Fruit fly (Drosophila melanogaster) whole organism, embryonic: ENCODE results near the gene CG11951.
A peak's percentile ranks its signal among the peaks of the same experiment; 100 is the strongest.

ENCODE experiments used
- ATbp ChIP-seq: fragments of 200-800 bp; sonication (Bioruptor generic); optimal IDR thresholded peaks from 2 replicates; lab custom pipeline; 2017; ENCODE audit warnings: missing biosample characterization, mild to moderate bottlenecking, missing genetic modification characterization, missing genetic modification reagents
- Blimp-1 ChIP-seq: fragments of 200-800 bp; sonication (Bioruptor generic); optimal IDR thresholded peaks from 3 replicates; lab custom pipeline; 2018; ENCODE audit warnings: missing biosample characterization, missing genetic modification characterization, mild to moderate bottlenecking, moderate library complexity, missing genetic modification reagents
- CG10979 ChIP-seq: fragments of 200-800 bp; sonication (Bioruptor generic); optimal IDR thresholded peaks from 2 replicates; lab custom pipeline; 2018; ENCODE audit warnings: missing biosample characterization, mild to moderate bottlenecking, missing genetic modification characterization, moderate library complexity
- CG12155 ChIP-seq: fragments of 200-800 bp; sonication (Bioruptor generic); optimal IDR thresholded peaks from 3 replicates; lab custom pipeline; 2016; ENCODE audit warnings: missing biosample characterization, missing genetic modification characterization
- CG15601 ChIP-seq: fragments of 200-800 bp; sonication (Bioruptor generic); optimal IDR thresholded peaks from 3 replicates; lab custom pipeline; 2019; ENCODE audit warnings: missing biosample characterization, mild to moderate bottlenecking, missing genetic modification characterization, moderate library complexity
- CG1603 ChIP-seq: fragments of 200-800 bp; sonication (Bioruptor generic); optimal IDR thresholded peaks from 2 replicates; lab custom pipeline; 2019; ENCODE audit warnings: missing biosample characterization, mild to moderate bottlenecking, missing genetic modification characterization, moderate library complexity
- CG18262 ChIP-seq: fragments of 200-800 bp; optimal IDR thresholded peaks from 3 replicates; lab custom pipeline; 2019; ENCODE audit warnings: missing biosample characterization, mild to moderate bottlenecking, missing genetic modification characterization, moderate library complexity
- CG18764 ChIP-seq: fragments of 200-800 bp; sonication (Bioruptor generic); optimal IDR thresholded peaks from 3 replicates; lab custom pipeline; 2016; ENCODE audit warnings: missing biosample characterization, missing genetic modification characterization
- CG33557 ChIP-seq: fragments of 200-800 bp; sonication (Bioruptor generic); optimal IDR thresholded peaks from 2 replicates; lab custom pipeline; 2019; ENCODE audit warnings: missing biosample characterization, mild to moderate bottlenecking, missing genetic modification characterization, moderate library complexity
- CG42726 ChIP-seq: fragments of 200-800 bp; sonication (Bioruptor generic); IDR thresholded peaks from 2 replicates; pipeline ENCODE4 v1.3.6; 2022; ENCODE audit warnings: missing biosample characterization, missing genetic modification characterization; ENCODE audit not compliant: partially characterized antibody
- CG4707 ChIP-seq: fragments of 200-800 bp; sonication (Bioruptor generic); optimal IDR thresholded peaks from 2 replicates; lab custom pipeline; 2018; ENCODE audit warnings: missing biosample characterization, mild to moderate bottlenecking, missing genetic modification characterization, moderate library complexity
- CG8478 ChIP-seq: fragments of >200 bp; optimal IDR thresholded peaks from 2 replicates; lab custom pipeline; 2018
- CG9817 ChIP-seq: fragments of 200-800 bp; sonication (Bioruptor generic); optimal IDR thresholded peaks from 2 replicates; lab custom pipeline; 2018; ENCODE audit warnings: missing biosample characterization, mild to moderate bottlenecking, missing genetic modification characterization, moderate library complexity
- D19A ChIP-seq: fragments of 200-800 bp; optimal IDR thresholded peaks from 3 replicates; lab custom pipeline; 2019; ENCODE audit warnings: missing biosample characterization, mild to moderate bottlenecking, missing genetic modification characterization, moderate library complexity
- D19B ChIP-seq: fragments of 200-800 bp; sonication (Bioruptor generic); optimal IDR thresholded peaks from 2 replicates; lab custom pipeline; 2017; ENCODE audit warnings: missing biosample characterization, mild to moderate bottlenecking, missing genetic modification characterization
- Dip2 ChIP-seq: fragments of 200-800 bp; sonication (Bioruptor generic); IDR thresholded peaks from 2 replicates; pipeline ENCODE4 v1.3.6; 2022; ENCODE audit warnings: missing biosample characterization, missing genetic modification characterization
- Drgx ChIP-seq: fragments of 200-800 bp; sonication (Bioruptor generic); IDR thresholded peaks from 2 replicates; pipeline ENCODE4 v1.3.6; 2022; ENCODE audit warnings: missing biosample characterization, missing genetic modification characterization
- GATAe ChIP-seq: fragments of 200-800 bp; sonication (Bioruptor generic); conservative IDR thresholded peaks from 2 replicates; pipeline ENCODE4 v1.3.6; 2022; ENCODE audit warnings: missing biosample characterization, missing genetic modification characterization
- Gug ChIP-seq: fragments of 200-800 bp; sonication (Bioruptor generic); IDR thresholded peaks from 4 replicates; pipeline ENCODE4 v1.3.6; 2022; ENCODE audit warnings: missing biosample characterization, missing genetic modification characterization
- Hr39 ChIP-seq: fragments of >200 bp; optimal IDR thresholded peaks from 2 replicates; lab custom pipeline; 2017
- NC2α ChIP-seq: fragments of 200-800 bp; sonication (Bioruptor generic); optimal IDR thresholded peaks from 2 replicates; lab custom pipeline; 2016; ENCODE audit warnings: missing biosample characterization, missing genetic modification characterization
- Side ChIP-seq: fragments of 200-800 bp; sonication (Bioruptor generic); optimal IDR thresholded peaks from 2 replicates; lab custom pipeline; 2016; ENCODE audit warnings: missing biosample characterization, missing genetic modification characterization
- Sox100B ChIP-seq: fragments of 200-800 bp; sonication (Bioruptor generic); optimal IDR thresholded peaks from 3 replicates; lab custom pipeline; 2018; ENCODE audit warnings: missing biosample characterization, mild to moderate bottlenecking, missing genetic modification characterization
- Sry-δ ChIP-seq: fragments of 200-800 bp; sonication (Bioruptor generic); optimal IDR thresholded peaks from 2 replicates; lab custom pipeline; 2016; ENCODE audit warnings: missing biosample characterization, missing genetic modification characterization
- Stat92E ChIP-seq, 3 experiments: fragments of >200 bp in 2 of 3; fragments of 200-800 bp in 1 of 3; sonication (Bioruptor generic) in 1 of 3; optimal IDR thresholded peaks; 2 replicates each; lab custom pipeline; 2017 to 2019; ENCODE audit warnings: missing biosample characterization in 3 of 3, missing genetic modification characterization in 3 of 3, mild to moderate bottlenecking in 1 of 3, moderate library complexity in 1 of 3
- TFAM ChIP-seq: fragments of 200-800 bp; sonication (Bioruptor generic); optimal IDR thresholded peaks from 2 replicates; lab custom pipeline; 2017; ENCODE audit warnings: missing biosample characterization, missing genetic modification characterization, inconsistent platforms
- bsh ChIP-seq, 2 experiments: fragments of 200-800 bp; sonication (Bioruptor generic); optimal IDR thresholded peaks; 2 replicates each; lab custom pipeline; 2017 to 2018; ENCODE audit warnings: mild to moderate bottlenecking in 2 of 2, missing biosample characterization in 2 of 2, missing genetic modification characterization in 2 of 2, moderate library complexity in 1 of 2
- cato ChIP-seq: fragments of 200-800 bp; sonication (Bioruptor generic); optimal IDR thresholded peaks from 2 replicates; lab custom pipeline; 2016; ENCODE audit warnings: missing biosample characterization, missing genetic modification characterization, borderline replicate concordance
- da ChIP-seq: fragments of 200-800 bp; sonication (Bioruptor generic); optimal IDR thresholded peaks from 2 replicates; lab custom pipeline; 2016; ENCODE audit warnings: missing biosample characterization, missing genetic modification characterization
- dan ChIP-seq: fragments of 200-800 bp; sonication (Bioruptor generic); IDR thresholded peaks from 2 replicates; pipeline ENCODE4 v1.3.6; 2022; ENCODE audit warnings: missing biosample characterization, missing genetic modification characterization
- dmrt11E ChIP-seq: fragments of 200-800 bp; sonication (Bioruptor generic); optimal IDR thresholded peaks from 3 replicates; lab custom pipeline; 2018; ENCODE audit warnings: missing biosample characterization, mild to moderate bottlenecking, missing genetic modification characterization, moderate library complexity
- ems ChIP-seq: fragments of 200-800 bp; sonication (Bioruptor generic); optimal IDR thresholded peaks from 3 replicates; lab custom pipeline; 2016; ENCODE audit warnings: missing biosample characterization, missing genetic modification characterization
- eve ChIP-seq, 2 experiments: fragments of >200 bp; optimal IDR thresholded peaks; 2 replicates each; lab custom pipeline; 2017; ENCODE audit warnings: missing biosample characterization in 2 of 2, missing genetic modification characterization in 2 of 2
- fu2 ChIP-seq: fragments of 200-800 bp; sonication (Bioruptor generic); optimal IDR thresholded peaks from 2 replicates; lab custom pipeline; 2016; ENCODE audit warnings: missing biosample characterization, missing genetic modification characterization
- gce ChIP-seq: fragments of 200-800 bp; sonication (Bioruptor generic); IDR thresholded peaks from 3 replicates; pipeline ENCODE4 v1.3.6; 2022; ENCODE audit warnings: missing biosample characterization, missing genetic modification characterization
- ind ChIP-seq: fragments of 200-800 bp; sonication (Bioruptor generic); optimal IDR thresholded peaks from 3 replicates; lab custom pipeline; 2016; ENCODE audit warnings: missing biosample characterization, missing genetic modification characterization
- jigr1 ChIP-seq: fragments of 200-800 bp; sonication (Bioruptor generic); IDR thresholded peaks from 3 replicates; pipeline ENCODE4 v1.3.6; 2022; ENCODE audit warnings: missing biosample characterization, missing genetic modification characterization
- jing ChIP-seq: fragments of 200-800 bp; sonication (Bioruptor generic); optimal IDR thresholded peaks from 2 replicates; lab custom pipeline; 2018; ENCODE audit warnings: missing biosample characterization, mild to moderate bottlenecking, missing genetic modification characterization
- kni ChIP-seq: fragments of 200-800 bp; sonication (Bioruptor generic); optimal IDR thresholded peaks from 3 replicates; lab custom pipeline; 2017; ENCODE audit warnings: mild to moderate bottlenecking, missing biosample characterization, missing genetic modification reagents, missing genetic modification characterization
- lbe ChIP-seq: fragments of 200-800 bp; sonication (Bioruptor generic); optimal IDR thresholded peaks from 2 replicates; lab custom pipeline; 2016; ENCODE audit warnings: missing biosample characterization, mild to moderate bottlenecking, missing genetic modification characterization
- nau ChIP-seq: fragments of 200-800 bp; sonication (Bioruptor generic); optimal IDR thresholded peaks from 3 replicates; lab custom pipeline; 2017; ENCODE audit warnings: missing biosample characterization, mild to moderate bottlenecking, missing genetic modification characterization, missing genetic modification reagents
- nom ChIP-seq: fragments of 200-800 bp; sonication (Bioruptor generic); optimal IDR thresholded peaks from 2 replicates; lab custom pipeline; 2017; ENCODE audit warnings: missing biosample characterization, missing genetic modification characterization, mild to moderate bottlenecking, moderate library complexity, missing genetic modification reagents
- peb ChIP-seq: fragments of 200-800 bp; sonication (Bioruptor generic); IDR thresholded peaks from 2 replicates; pipeline ENCODE4 v1.3.6; 2022; ENCODE audit warnings: missing biosample characterization, missing genetic modification characterization
- phol ChIP-seq: fragments of 200-800 bp; sonication (Bioruptor generic); optimal IDR thresholded peaks from 3 replicates; lab custom pipeline; 2018; ENCODE audit warnings: missing biosample characterization, mild to moderate bottlenecking, missing genetic modification characterization, moderate library complexity
- row ChIP-seq: fragments of 200-800 bp; sonication (Bioruptor generic); IDR thresholded peaks from 3 replicates; pipeline ENCODE4 v1.3.6; 2022; ENCODE audit warnings: missing biosample characterization, missing genetic modification characterization
- seq ChIP-seq: fragments of 200-800 bp; sonication (Bioruptor generic); IDR thresholded peaks from 2 replicates; pipeline ENCODE4 v1.3.6; 2022; ENCODE audit warnings: missing biosample characterization, missing genetic modification characterization
- vvl ChIP-seq: fragments of 200-800 bp; sonication (Bioruptor generic); IDR thresholded peaks from 2 replicates; pipeline ENCODE4 v1.3.6; 2022; ENCODE audit warnings: missing biosample characterization, missing genetic modification characterization
- z ChIP-seq: fragments of 200-800 bp; sonication (Bioruptor generic); IDR thresholded peaks from 3 replicates; pipeline ENCODE4 v1.3.6; 2022; ENCODE audit warnings: missing biosample characterization, missing genetic modification characterization

The CG11951 gene

DNA sequence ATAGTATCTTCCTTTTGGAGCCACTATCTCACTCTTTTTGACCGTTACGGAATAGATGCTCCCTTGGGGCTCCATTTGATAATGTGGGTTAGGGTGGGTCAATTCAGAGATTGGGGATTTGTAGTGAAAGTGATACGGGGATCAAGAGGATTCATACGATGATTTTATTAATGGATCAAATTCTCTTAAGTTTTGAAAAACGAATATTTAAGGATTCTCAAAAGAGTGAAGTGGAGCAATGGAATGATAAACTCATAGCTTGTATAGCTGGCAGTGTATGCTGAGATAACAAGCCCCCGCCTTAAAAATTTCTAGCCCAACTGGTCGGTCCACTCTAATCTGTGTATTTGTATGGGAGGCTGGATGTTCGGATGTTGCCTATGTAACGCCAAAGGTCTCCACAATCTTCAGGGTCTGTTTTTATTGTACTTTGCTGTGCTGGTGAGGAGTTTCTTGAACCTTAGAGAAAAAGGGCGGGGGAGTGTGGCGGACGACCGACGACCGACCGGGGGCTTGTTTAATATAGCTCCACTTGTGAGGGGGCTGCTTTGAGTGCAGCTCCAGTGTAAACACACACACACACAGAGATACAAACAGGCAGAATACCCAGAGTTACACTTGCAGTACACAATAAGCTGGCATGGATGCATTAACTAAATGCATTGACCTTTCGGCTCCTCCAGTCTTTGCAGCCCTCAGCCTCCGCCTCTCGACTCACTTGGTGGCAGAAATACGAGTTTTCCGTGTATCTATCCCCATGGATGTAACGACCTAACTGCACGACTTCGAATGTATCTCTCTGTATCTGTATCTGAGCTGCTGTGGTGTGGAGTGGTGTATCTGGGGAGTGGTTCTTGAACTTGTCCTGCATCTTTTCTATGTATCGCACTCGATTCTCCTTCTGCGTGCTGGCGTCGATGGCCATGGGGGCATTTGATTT, 42.4 kb upstream of the CG11951 start (continued):
- TF ChIP-seq CG10979 (tag; lab: Kevin White, UChicago), result peak; percentile 5
- TF ChIP-seq CG1603 (tag; lab: Kevin White, UChicago), result peak; percentile 21
- peak; percentile 63 for TF ChIP-seq kni (GFP tag; lab: Kevin White, UChicago)
- TF ChIP-seq Stat92E (GFP tag; optimal IDR thresholded peaks at IDR 0.05; lab: Kevin White, UChicago), result no peak
- peak; percentile 43 for TF ChIP-seq Blimp-1 (GFP tag; lab: Kevin White, UChicago)
- peak in 1 of 2 experiments; percentile 23 for TF ChIP-seq eve (GFP tag; optimal IDR thresholded peaks at IDR 0.05; lab: Kevin White, UChicago)
- no peak for TF ChIP-seq CG9817 (tag; lab: Kevin White, UChicago)
- peak; percentile 43 for TF ChIP-seq CG8478
- TF ChIP-seq CG18262 (tag; lab: Kevin White, UChicago), result peak; percentile 32
- TF ChIP-seq CG15601 (tag; lab: Kevin White, UChicago), result peak; percentile 12
- peak; percentile 9 for TF ChIP-seq nom
- TF ChIP-seq CG33557, result peak; percentile 18
- peak; percentile 18; the same call in 1 of the 2 replicates for TF ChIP-seq Drgx (GFP tag; lab: Robert Waterston, UW)
- peak; percentile 34 for TF ChIP-seq dmrt11E (tag; lab: Kevin White, UChicago)
- no peak for TF ChIP-seq nau (GFP tag; lab: Kevin White, UChicago)
- peak; percentile 49 to 79 for TF ChIP-seq bsh (GFP tag; optimal IDR thresholded peaks at IDR 0.05; lab: Kevin White, UChicago)
- TF ChIP-seq seq (GFP tag; lab: Robert Waterston, UW), result no peak

DNA sequence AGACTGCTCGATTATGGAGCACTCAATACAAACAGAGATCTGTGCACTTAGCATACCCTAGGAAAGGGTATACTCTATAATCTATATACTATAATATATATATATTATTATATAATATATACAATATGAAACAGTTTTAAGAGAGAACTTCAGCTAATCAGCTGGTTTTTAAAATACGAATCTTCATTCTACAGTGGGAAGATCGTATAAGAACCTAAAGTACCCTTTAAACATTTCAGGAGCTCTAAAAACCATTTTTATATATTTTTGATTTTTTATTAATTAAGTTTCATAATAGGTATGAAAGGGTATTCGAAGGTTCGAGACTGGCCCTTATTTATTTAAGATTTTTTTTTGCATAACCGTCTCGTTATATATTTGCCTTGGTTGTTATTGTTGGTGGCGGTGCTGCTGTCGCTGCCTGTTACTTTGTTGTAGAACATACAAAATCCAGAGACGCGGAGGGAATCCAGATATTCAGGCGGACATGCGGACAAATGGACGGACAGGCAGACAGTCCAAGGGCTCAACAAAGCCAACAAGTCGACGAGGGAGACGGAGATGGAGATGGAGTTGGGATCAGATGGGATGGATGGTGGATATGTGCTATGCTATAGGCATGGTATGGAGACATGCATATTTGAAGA, 41.2 kb upstream of the CG11951 start:
- TF ChIP-seq CG4707, result no peak
- no peak for TF ChIP-seq da
- no peak for TF ChIP-seq jing (GFP tag; lab: Kevin White, UChicago)
- no peak for TF ChIP-seq phol (tag; lab: Kevin White, UChicago)
- TF ChIP-seq D19A (tag; lab: Kevin White, UChicago), result peak; percentile 25
- TF ChIP-seq fu2, result no peak
- no peak for TF ChIP-seq ems (GFP tag; lab: Kevin White, UChicago)
- no peak for TF ChIP-seq CG12155
- no peak for TF ChIP-seq vvl (GFP tag; lab: Robert Waterston, UW)
- TF ChIP-seq GATAe (GFP tag; lab: Robert Waterston, UW), result no peak
- no peak for TF ChIP-seq Hr39 (lab: Kevin White, UChicago)
- TF ChIP-seq Sox100B, result no peak
- no peak for TF ChIP-seq lbe (GFP tag; lab: Kevin White, UChicago)
- TF ChIP-seq gce (GFP tag; lab: Robert Waterston, UW), result no peak
- TF ChIP-seq D19B (GFP tag; lab: Kevin White, UChicago), result peak; percentile 20
- TF ChIP-seq jigr1, result no peak
- TF ChIP-seq cato (GFP tag; lab: Kevin White, UChicago), result no peak
- TF ChIP-seq NC2α, result no peak
- no peak for TF ChIP-seq CG42726 (GFP tag; lab: Robert Waterston, UW)
- TF ChIP-seq TFAM (GFP tag; lab: Kevin White, UChicago), result no peak
- TF ChIP-seq row, result peak; percentile 30; the same call in 2 of the 3 replicates
- no peak for TF ChIP-seq ATbp (GFP tag; lab: Kevin White, UChicago)
- no peak for TF ChIP-seq Sry-δ (GFP tag; lab: Kevin White, UChicago)
- TF ChIP-seq Dip2 (GFP tag; lab: Robert Waterston, UW), result no peak
- TF ChIP-seq Side, result no peak
- no peak for TF ChIP-seq dan (GFP tag; lab: Robert Waterston, UW)
- no peak for TF ChIP-seq Gug (GFP tag; lab: Robert Waterston, UW)
- TF ChIP-seq z (GFP tag; lab: Robert Waterston, UW), result no peak
- no peak for TF ChIP-seq peb
- no peak for TF ChIP-seq CG18764
- no peak for TF ChIP-seq ind (GFP tag; lab: Kevin White, UChicago)
